Fruit fly (Drosophila melanogaster) whole organism, embryonic: ENCODE measurements around the gene gukh.
A peak's percentile ranks its signal among the peaks of the same experiment; 100 is the strongest.

Experiments
- Asciz ChIP-seq: fragments of 200-800 bp; sonication (Bioruptor generic); optimal IDR thresholded peaks from 2 replicates; lab custom pipeline; 2017; ENCODE audit warnings: missing biosample characterization, mild to moderate bottlenecking, missing genetic modification characterization, missing genetic modification reagents
- Awh ChIP-seq: fragments of 200-800 bp; sonication (Bioruptor generic); IDR thresholded peaks from 2 replicates; pipeline ENCODE4, ENCODE4 v1.3.6; 2022; ENCODE audit warnings: missing biosample characterization, missing genetic modification characterization
- BEAF-32 ChIP-seq: fragments of 200-800 bp; sonication (Bioruptor generic); optimal IDR thresholded peaks from 3 replicates; lab custom pipeline; 2017; ENCODE audit warnings: missing biosample characterization, missing genetic modification characterization, mild to moderate bottlenecking, moderate library complexity, missing genetic modification reagents
- Bgb ChIP-seq: fragments of 200-800 bp; sonication (Bioruptor generic); IDR thresholded peaks from 2 replicates; pipeline ENCODE4 v1.3.6; 2022; ENCODE audit warnings: missing biosample characterization, missing genetic modification characterization; ENCODE audit not compliant: partially characterized antibody
- CG10209 ChIP-seq: fragments of 200-800 bp; sonication (Bioruptor generic); optimal IDR thresholded peaks from 3 replicates; lab custom pipeline; 2017; ENCODE audit warnings: missing biosample characterization, mild to moderate bottlenecking, missing genetic modification characterization, missing genetic modification reagents
- CG10366 ChIP-seq: fragments of 200-800 bp; sonication (Bioruptor generic); IDR thresholded peaks from 2 replicates; pipeline ENCODE4 v1.3.6; 2022; ENCODE audit warnings: missing biosample characterization, missing genetic modification characterization
- CG11695 ChIP-seq: fragments of 200-800 bp; sonication (Bioruptor generic); IDR thresholded peaks from 3 replicates; pipeline ENCODE4 v1.3.6; 2022; ENCODE audit warnings: missing biosample characterization, missing genetic modification characterization
- CG12071 ChIP-seq: fragments of 200-800 bp; sonication (Bioruptor generic); optimal IDR thresholded peaks from 3 replicates; lab custom pipeline; 2018; ENCODE audit warnings: missing biosample characterization, mild to moderate bottlenecking, missing genetic modification characterization
- CG12236 ChIP-seq: fragments of 200-800 bp; sonication (Bioruptor generic); optimal IDR thresholded peaks from 2 replicates; lab custom pipeline; 2016; ENCODE audit warnings: missing biosample characterization, missing genetic modification characterization
- CG12659 ChIP-seq: fragments of 200-800 bp; sonication (Bioruptor generic); optimal IDR thresholded peaks from 3 replicates; lab custom pipeline; 2017; ENCODE audit warnings: mild to moderate bottlenecking, missing biosample characterization, missing genetic modification reagents, missing genetic modification characterization
- CG15073 ChIP-seq: fragments of 200-800 bp; sonication (Bioruptor generic); optimal IDR thresholded peaks from 2 replicates; lab custom pipeline; 2016; ENCODE audit warnings: missing biosample characterization, missing genetic modification characterization
- CG1647 ChIP-seq: fragments of 200-800 bp; sonication (Bioruptor generic); optimal IDR thresholded peaks from 3 replicates; lab custom pipeline; 2016; ENCODE audit warnings: missing biosample characterization, missing genetic modification characterization
- CG17612 ChIP-seq: fragments of 200-800 bp; sonication (Bioruptor generic); IDR thresholded peaks from 2 replicates; pipeline ENCODE4 v1.3.6; 2022; ENCODE audit warnings: missing biosample characterization, missing genetic modification characterization
- CG18262 ChIP-seq: fragments of 200-800 bp; optimal IDR thresholded peaks from 3 replicates; lab custom pipeline; 2019; ENCODE audit warnings: missing biosample characterization, mild to moderate bottlenecking, missing genetic modification characterization, moderate library complexity
- CG32532 ChIP-seq: fragments of 200-800 bp; sonication (Bioruptor generic); IDR thresholded peaks from 2 replicates; pipeline ENCODE4 v1.3.6; 2022; ENCODE audit warnings: missing biosample characterization, missing genetic modification characterization
- CG3407 ChIP-seq: fragments of 200-800 bp; sonication (Bioruptor generic); optimal IDR thresholded peaks from 2 replicates; lab custom pipeline; 2018; ENCODE audit warnings: missing biosample characterization, mild to moderate bottlenecking, missing genetic modification characterization
- CG5245 ChIP-seq: fragments of 200-800 bp; sonication (Bioruptor generic); optimal IDR thresholded peaks from 3 replicates; lab custom pipeline; 2016; ENCODE audit warnings: missing biosample characterization, missing genetic modification characterization
- CG8359 ChIP-seq: fragments of 200-800 bp; sonication (Bioruptor generic); optimal IDR thresholded peaks from 2 replicates; lab custom pipeline; 2017; ENCODE audit warnings: missing biosample characterization, mild to moderate bottlenecking, missing genetic modification characterization, borderline replicate concordance
- CG8924 ChIP-seq: fragments of 200-800 bp; optimal IDR thresholded peaks from 3 replicates; lab custom pipeline; 2019; ENCODE audit warnings: missing biosample characterization, mild to moderate bottlenecking, missing genetic modification characterization, moderate library complexity
- CG9797 ChIP-seq: fragments of 200-800 bp; sonication (Bioruptor generic); optimal IDR thresholded peaks from 3 replicates; lab custom pipeline; 2018; ENCODE audit warnings: missing biosample characterization, mild to moderate bottlenecking, missing genetic modification characterization
- Deaf1 ChIP-seq: fragments of 200-800 bp; optimal IDR thresholded peaks from 3 replicates; lab custom pipeline; 2019; ENCODE audit warnings: missing biosample characterization, mild to moderate bottlenecking, missing genetic modification characterization, moderate library complexity
- Gsc ChIP-seq: fragments of 200-800 bp; sonication (Bioruptor generic); IDR thresholded peaks from 2 replicates; pipeline ENCODE4 v1.3.6; 2022; ENCODE audit warnings: missing biosample characterization, missing genetic modification characterization
- HLH54F ChIP-seq: fragments of 200-800 bp; sonication (Bioruptor generic); optimal IDR thresholded peaks from 3 replicates; lab custom pipeline; 2016; ENCODE audit warnings: missing biosample characterization, missing genetic modification characterization
- Hmr ChIP-seq: fragments of 200-800 bp; sonication (Bioruptor generic); optimal IDR thresholded peaks from 3 replicates; lab custom pipeline; 2017; ENCODE audit warnings: mild to moderate bottlenecking, missing biosample characterization, missing genetic modification reagents, missing genetic modification characterization
- Poxn ChIP-seq: fragments of 200-800 bp; sonication (Bioruptor generic); IDR thresholded peaks from 2 replicates; pipeline ENCODE4 v1.3.6; 2022; ENCODE audit warnings: missing biosample characterization, missing genetic modification characterization
- Side ChIP-seq: fragments of 200-800 bp; sonication (Bioruptor generic); optimal IDR thresholded peaks from 2 replicates; lab custom pipeline; 2016; ENCODE audit warnings: missing biosample characterization, missing genetic modification characterization
- Sin3A ChIP-seq: fragments of >200 bp; optimal IDR thresholded peaks from 2 replicates; lab custom pipeline; 2018
- ac ChIP-seq: fragments of 200-800 bp; sonication (Bioruptor generic); optimal IDR thresholded peaks from 3 replicates; lab custom pipeline; 2017; ENCODE audit warnings: missing biosample characterization, mild to moderate bottlenecking, missing genetic modification characterization
- amos ChIP-seq: fragments of 200-800 bp; sonication (Bioruptor generic); IDR thresholded peaks from 2 replicates; pipeline ENCODE4 v1.3.6; 2022; ENCODE audit warnings: missing biosample characterization, missing genetic modification characterization; ENCODE audit not compliant: partially characterized antibody
- fd96Cb ChIP-seq: fragments of 200-800 bp; sonication (Bioruptor generic); optimal IDR thresholded peaks from 2 replicates; lab custom pipeline; 2018; ENCODE audit warnings: missing biosample characterization, mild to moderate bottlenecking, missing genetic modification characterization, moderate library complexity
- ftz-f1 ChIP-seq: fragments of 200-800 bp; sonication (Bioruptor generic); optimal IDR thresholded peaks from 2 replicates; lab custom pipeline; 2016; ENCODE audit warnings: missing biosample characterization, missing genetic modification characterization
- fu2 ChIP-seq: fragments of 200-800 bp; sonication (Bioruptor generic); optimal IDR thresholded peaks from 2 replicates; lab custom pipeline; 2016; ENCODE audit warnings: missing biosample characterization, missing genetic modification characterization
- gsb-n ChIP-seq: fragments of 200-800 bp; sonication (Bioruptor generic); optimal IDR thresholded peaks from 3 replicates; lab custom pipeline; 2018; ENCODE audit warnings: missing biosample characterization, mild to moderate bottlenecking, missing genetic modification characterization
- gt ChIP-seq: fragments of 200-800 bp; sonication (Bioruptor generic); IDR thresholded peaks from 2 replicates; pipeline ENCODE4 v1.3.6; 2022; ENCODE audit warnings: missing biosample characterization, missing genetic modification characterization
- her ChIP-seq: fragments of 200-800 bp; sonication (Bioruptor generic); optimal IDR thresholded peaks from 2 replicates; lab custom pipeline; 2016; ENCODE audit warnings: missing biosample characterization, missing genetic modification characterization
- kah ChIP-seq: fragments of 200-800 bp; sonication (Bioruptor generic); optimal IDR thresholded peaks from 2 replicates; lab custom pipeline; 2018; ENCODE audit warnings: missing biosample characterization, mild to moderate bottlenecking, missing genetic modification characterization
- lilli ChIP-seq: fragments of 200-800 bp; sonication (Bioruptor generic); optimal IDR thresholded peaks from 3 replicates; lab custom pipeline; 2016; ENCODE audit warnings: missing biosample characterization, missing genetic modification characterization
- lola ChIP-seq, 3 experiments: fragments of >200 bp in 2 of 3; fragments of 200-800 bp in 1 of 3; sonication (Bioruptor generic) in 1 of 3; optimal IDR thresholded peaks; 2 replicates each; lab custom pipeline; 2017 to 2019; ENCODE audit warnings: missing biosample characterization in 3 of 3, missing genetic modification characterization in 3 of 3, mild to moderate bottlenecking in 1 of 3, moderate library complexity in 1 of 3
- maf-S ChIP-seq: fragments of 200-800 bp; sonication (Bioruptor generic); optimal IDR thresholded peaks from 2 replicates; lab custom pipeline; 2016; ENCODE audit warnings: missing biosample characterization, missing genetic modification characterization
- nau ChIP-seq: fragments of 200-800 bp; sonication (Bioruptor generic); optimal IDR thresholded peaks from 3 replicates; lab custom pipeline; 2017; ENCODE audit warnings: missing biosample characterization, mild to moderate bottlenecking, missing genetic modification characterization, missing genetic modification reagents
- nerfin-2 ChIP-seq: fragments of 200-800 bp; sonication (Bioruptor generic); IDR thresholded peaks from 2 replicates; pipeline ENCODE4 v1.3.6; 2022; ENCODE audit warnings: missing biosample characterization, missing genetic modification characterization; ENCODE audit not compliant: partially characterized antibody
- pan ChIP-seq, 4 experiments: fragments of >200 bp in 3 of 4; fragments of 200-800 bp in 1 of 4; sonication (Bioruptor generic) in 1 of 4; optimal IDR thresholded peaks in 3 of 4; IDR thresholded peaks in 1 of 4; 2 replicates each; pipeline versions ENCODE4 v1.3.6 to Lab custom; 2017 to 2022; ENCODE audit warnings: missing biosample characterization in 2 of 4, missing genetic modification characterization in 2 of 4, mixed read lengths in 1 of 4
- pfk ChIP-seq: fragments of 200-800 bp; sonication (Bioruptor generic); optimal IDR thresholded peaks from 2 replicates; lab custom pipeline; 2018; ENCODE audit warnings: missing biosample characterization, mild to moderate bottlenecking, missing genetic modification characterization, moderate library complexity
- tgo ChIP-seq: fragments of 200-800 bp; sonication (Bioruptor generic); IDR thresholded peaks from 3 replicates; pipeline ENCODE4 v1.3.6; 2022; ENCODE audit warnings: missing biosample characterization, missing genetic modification characterization
- tio ChIP-seq: fragments of 200-800 bp; sonication (Bioruptor generic); optimal IDR thresholded peaks from 2 replicates; lab custom pipeline; 2017; ENCODE audit warnings: missing biosample characterization, missing genetic modification characterization, inconsistent platforms
- tup ChIP-seq: fragments of 200-800 bp; sonication (Bioruptor generic); optimal IDR thresholded peaks from 2 replicates; lab custom pipeline; 2016; ENCODE audit warnings: missing biosample characterization, mild to moderate bottlenecking, missing genetic modification characterization, moderate library complexity
- unpg ChIP-seq: fragments of 200-800 bp; sonication (Bioruptor generic); optimal IDR thresholded peaks from 3 replicates; lab custom pipeline; 2018; ENCODE audit warnings: missing biosample characterization, mild to moderate bottlenecking, missing genetic modification characterization, moderate library complexity
- zfh2 ChIP-seq: fragments of 200-800 bp; sonication (Bioruptor generic); optimal IDR thresholded peaks from 2 replicates; lab custom pipeline; 2016; ENCODE audit warnings: missing biosample characterization, missing genetic modification characterization

Gene gukh

DNA sequence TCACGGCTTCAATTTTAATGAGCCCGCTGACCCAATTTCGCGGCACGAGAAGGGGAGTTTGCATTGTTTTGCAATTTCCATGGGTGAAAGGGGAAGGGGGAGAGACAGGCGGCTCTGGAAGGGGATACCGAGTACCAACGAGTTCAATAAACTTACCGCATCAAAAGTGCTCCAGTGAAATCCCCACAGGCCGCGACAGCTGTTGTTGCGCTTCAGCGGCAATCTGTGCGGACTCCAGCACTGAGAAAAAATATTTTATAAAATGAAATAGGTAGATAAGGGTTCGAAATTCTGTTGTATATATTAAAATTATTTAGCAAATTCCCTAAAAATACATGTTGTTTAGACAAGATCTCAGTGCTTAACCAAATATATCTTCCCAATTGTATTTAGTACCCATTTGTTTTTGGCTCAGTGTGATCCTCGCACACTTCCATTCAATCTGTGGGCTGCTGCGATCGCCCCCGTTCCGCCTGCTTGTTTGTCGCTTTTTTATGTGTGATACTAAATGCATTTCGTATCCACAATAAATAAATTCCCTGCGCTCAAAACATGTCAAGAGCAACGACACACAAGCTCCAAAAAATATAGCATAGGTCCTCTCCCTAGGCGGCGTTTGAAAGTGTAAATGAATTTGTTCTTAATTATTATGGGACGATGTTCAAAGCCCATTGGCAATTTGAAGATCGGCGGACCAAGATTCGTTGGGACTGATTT lies 11.9 kb downstream of the gukh start (continued):
- TF ChIP-seq CG18262 (tag; lab: Kevin White, UChicago), result peak; percentile 88
- TF ChIP-seq CG12071 (GFP tag; lab: Kevin White, UChicago), result peak; percentile 47
- peak; percentile 22; the same call in 1 of the 2 replicates for TF ChIP-seq gt (GFP tag; lab: Robert Waterston, UW)
- TF ChIP-seq lilli, result peak; percentile 63
- TF ChIP-seq amos, result no peak
- peak; percentile 78 for TF ChIP-seq CG3407 (GFP tag; lab: Kevin White, UChicago)
- no peak for TF ChIP-seq tup (GFP tag; lab: Kevin White, UChicago)
- TF ChIP-seq zfh2 (GFP tag; lab: Kevin White, UChicago), result no peak
- TF ChIP-seq CG17612, result 0 out of 2 replicates have a peak, but pooled peaks have one; percentile 27
- TF ChIP-seq Asciz, result peak; percentile 89
- TF ChIP-seq CG32532 (GFP tag; lab: Robert Waterston, UW), result peak; percentile 25; the same call in 1 of the 2 replicates
- peak; percentile 45 for TF ChIP-seq CG12659 (GFP tag; lab: Kevin White, UChicago)
- peak; percentile 85 for TF ChIP-seq unpg (GFP tag; lab: Kevin White, UChicago)
- peak; percentile 62; the same call in 2 of the 3 replicates for TF ChIP-seq CG11695 (GFP tag; lab: Robert Waterston, UW)
- TF ChIP-seq BEAF-32 (GFP tag; lab: Kevin White, UChicago), result no peak
- TF ChIP-seq maf-S (GFP tag; lab: Kevin White, UChicago), result peak; percentile 15
- TF ChIP-seq CG8924, result peak; percentile 83
- peak; percentile 80 for TF ChIP-seq CG10366 (GFP tag; lab: Robert Waterston, UW)
- no peak for TF ChIP-seq pfk (GFP tag; lab: Kevin White, UChicago)
- TF ChIP-seq CG9797 (GFP tag; lab: Kevin White, UChicago), result no peak
- peak; percentile 28 for TF ChIP-seq Side (GFP tag; lab: Kevin White, UChicago)
- peak; percentile 73 for TF ChIP-seq CG8359 (GFP tag; lab: Kevin White, UChicago)
- TF ChIP-seq fd96Cb (tag; lab: Kevin White, UChicago), result peak; percentile 87
- peak; percentile 49 for TF ChIP-seq tio
- no peak for TF ChIP-seq Bgb (GFP tag; lab: Robert Waterston, UW)
- TF ChIP-seq lola (GFP tag; optimal IDR thresholded peaks at IDR 0.05; lab: Kevin White, UChicago), result peak in 1 of 3 experiments; percentile 77
- TF ChIP-seq Poxn (GFP tag; lab: Robert Waterston, UW), result no peak
- peak; percentile 68 for TF ChIP-seq Awh
- peak; percentile 74 for TF ChIP-seq gsb-n (tag; lab: Kevin White, UChicago)
- TF ChIP-seq CG15073 (GFP tag; lab: Kevin White, UChicago), result no peak
- TF ChIP-seq HLH54F, result peak; percentile 1
- peak; percentile 17 for TF ChIP-seq ac (GFP tag; lab: Kevin White, UChicago)
- TF ChIP-seq nerfin-2, result no peak
- TF ChIP-seq tgo (GFP tag; lab: Robert Waterston, UW), result peak; percentile 71; the same call in 2 of the 3 replicates
- TF ChIP-seq kah (GFP tag; lab: Kevin White, UChicago), result peak; percentile 69
- TF ChIP-seq Deaf1, result peak; percentile 20
- peak; percentile 97 for TF ChIP-seq nau (GFP tag; lab: Kevin White, UChicago)
- peak; percentile 55; the same call in 1 of the 2 replicates for TF ChIP-seq Gsc (GFP tag; lab: Robert Waterston, UW)
- TF ChIP-seq Hmr (GFP tag; lab: Kevin White, UChicago), result no peak
- TF ChIP-seq CG1647 (GFP tag; lab: Kevin White, UChicago), result no peak
- peak; percentile 44 for TF ChIP-seq CG12236
- peak; percentile 75 for TF ChIP-seq CG5245 (GFP tag; lab: Kevin White, UChicago)
- no peak for TF ChIP-seq fu2
- no peak for TF ChIP-seq ftz-f1 (GFP tag; lab: Kevin White, UChicago)
- TF ChIP-seq CG10209 (GFP tag; lab: Kevin White, UChicago), result peak; percentile 71
- TF ChIP-seq her (GFP tag; lab: Kevin White, UChicago), result peak; percentile 2
- TF ChIP-seq pan (optimal IDR thresholded peaks at IDR 0.05; lab: Kevin White, UChicago), result no peak
- TF ChIP-seq pan (GFP tag; optimal IDR thresholded peaks at IDR 0.05 in 1 of 2, IDR thresholded peaks at IDR 0.05 in 1 of 2), result peak in 1 of 2 experiments; percentile 82
- TF ChIP-seq Sin3A (lab: Kevin White, UChicago), result no peak
